Worm (Caenorhabditis elegans): ENCODE results near the gene trcs-2.

The trcs-2 gene

DNA sequence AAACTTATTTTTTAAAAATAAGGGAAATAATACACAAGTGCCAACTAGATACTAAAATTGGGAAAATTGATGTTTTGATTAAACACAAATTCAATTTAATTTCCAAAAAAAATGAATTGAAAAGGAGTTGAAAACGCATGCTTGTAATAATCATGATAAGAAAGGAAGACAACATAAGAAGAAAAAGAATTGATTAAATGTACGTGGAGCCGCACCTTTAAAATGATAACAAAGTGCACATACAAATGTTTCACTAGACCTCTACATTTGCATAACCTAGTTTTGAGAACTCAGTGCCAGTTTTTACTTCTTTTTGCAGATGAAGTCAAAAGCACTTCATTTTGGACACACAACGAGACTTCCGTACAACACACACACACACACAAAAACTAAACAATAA, 39.5 kb downstream of the trcs-2 start:
- no peak for TF ChIP-seq ceh-83 (GFP tag; optimal IDR thresholded peaks at IDR 0.05)
- no peak for TF ChIP-seq unc-120 (tag; optimal IDR thresholded peaks at IDR 0.05; ENCODE audit: poor library complexity, severe bottlenecking)
- no peak for TF ChIP-seq sptf-1 (tag; optimal IDR thresholded peaks at IDR 0.05)
- TF ChIP-seq sem-2 (GFP tag; optimal IDR thresholded peaks at IDR 0.05) = no peak
- no peak for TF ChIP-seq ces-1 (GFP tag; optimal IDR thresholded peaks at IDR 0.05)
- no peak for TF ChIP-seq ceh-43 (GFP tag; optimal IDR thresholded peaks at IDR 0.05)
- no peak for TF ChIP-seq tbx-8 (GFP tag; optimal IDR thresholded peaks at IDR 0.05)
- TF ChIP-seq drap-1 (GFP tag; optimal IDR thresholded peaks at IDR 0.05) = no peak
- TF ChIP-seq zip-8 (tag; optimal IDR thresholded peaks at IDR 0.05) = no peak
- TF ChIP-seq mab-5 (tag; optimal IDR thresholded peaks at IDR 0.05) = no peak
- no peak for TF ChIP-seq ceh-39 (tag; optimal IDR thresholded peaks at IDR 0.05)
- TF ChIP-seq nhr-28 (tag; optimal IDR thresholded peaks at IDR 0.05) = no peak
- no peak for TF ChIP-seq elt-3 (tag; optimal IDR thresholded peaks at IDR 0.05)
- no peak for TF ChIP-seq cnd-1 (tag; optimal IDR thresholded peaks at IDR 0.05)
- TF ChIP-seq unc-39 (tag; optimal IDR thresholded peaks at IDR 0.05) = no peak
- TF ChIP-seq ztf-11 (tag; optimal IDR thresholded peaks at IDR 0.05) = no peak
- no peak for TF ChIP-seq mep-1 (tag; optimal IDR thresholded peaks at IDR 0.05)
- TF ChIP-seq lin-13 (tag; optimal IDR thresholded peaks at IDR 0.05) = no peak
- no peak for TF ChIP-seq nhr-12 (tag; optimal IDR thresholded peaks at IDR 0.05)

DNA sequence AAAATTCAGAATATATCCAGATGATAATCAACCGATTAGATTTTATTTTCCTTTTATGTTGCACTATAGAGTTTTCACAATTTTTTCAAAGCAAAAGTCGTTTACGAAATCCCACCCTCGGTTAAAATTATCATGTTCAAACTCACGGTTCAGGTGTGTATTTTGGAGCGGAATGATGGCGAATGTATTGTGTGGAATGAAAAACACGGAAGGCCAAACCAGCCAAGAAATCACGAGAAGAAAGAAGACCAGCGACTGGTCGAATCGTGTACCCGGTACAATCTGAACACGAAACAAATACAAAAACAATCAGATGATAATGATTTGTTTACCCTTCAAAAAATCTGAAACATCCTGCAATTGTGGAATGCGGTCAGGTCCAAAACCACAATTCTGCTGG, 41.1 kb downstream of the trcs-2 start:
- TF ChIP-seq ceh-83 (GFP tag; optimal IDR thresholded peaks at IDR 0.05) (no peak), snpc-4 (tag; optimal IDR thresholded peaks at IDR 0.05) (no peak), nhr-76 (tag; optimal IDR thresholded peaks at IDR 0.05) (no peak), flh-1 (GFP tag; optimal IDR thresholded peaks at IDR 0.05) (no peak), pha-4 (tag; optimal IDR thresholded peaks at IDR 0.05) (no peak), tbx-8 (GFP tag; optimal IDR thresholded peaks at IDR 0.05) (no peak), nhr-28 (tag; optimal IDR thresholded peaks at IDR 0.05) (no peak)

DNA sequence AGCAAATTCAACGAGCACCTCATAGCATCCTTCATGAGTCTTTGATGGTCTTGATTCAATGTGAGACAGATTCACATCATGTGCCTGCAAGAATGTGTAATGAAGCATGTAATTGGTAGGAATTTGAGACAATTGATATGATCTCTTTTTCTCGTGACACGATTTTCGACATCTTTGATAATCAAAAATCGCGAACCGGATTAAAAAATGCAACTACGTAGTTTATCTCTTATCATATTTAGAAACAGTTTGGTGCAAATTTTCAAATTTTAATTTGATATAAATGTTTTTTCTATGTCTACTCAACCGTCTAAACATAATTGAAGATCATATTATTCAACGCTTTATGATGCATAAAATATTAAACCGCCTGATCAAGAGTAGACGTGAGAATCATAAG, 42.1 kb downstream of the trcs-2 start:
- no peak for TF ChIP-seq mep-1 (tag; optimal IDR thresholded peaks at IDR 0.05)
- TF ChIP-seq nhr-28 (tag; optimal IDR thresholded peaks at IDR 0.05) = no peak
- no peak for TF ChIP-seq drap-1 (GFP tag; optimal IDR thresholded peaks at IDR 0.05)

DNA sequence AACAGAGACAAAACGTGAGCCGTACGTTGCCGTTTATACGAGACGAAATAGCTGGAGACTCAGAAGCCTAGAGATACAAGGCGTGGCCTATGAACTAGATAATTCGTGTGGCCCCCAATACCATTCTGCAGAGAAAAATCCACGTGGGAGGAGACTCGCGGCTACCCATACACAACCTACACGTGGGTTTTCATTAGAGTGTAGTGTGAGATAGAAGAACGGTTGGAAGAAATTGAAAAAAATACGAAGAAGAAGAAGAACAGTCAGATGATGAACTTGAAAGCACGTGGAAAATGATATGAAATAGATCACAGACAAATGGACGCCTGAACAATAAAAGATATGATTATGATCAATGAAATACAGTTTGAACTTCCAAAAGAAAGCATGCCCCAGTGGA, 42.9 kb downstream of the trcs-2 start:
- TF ChIP-seq mls-2 (tag; optimal IDR thresholded peaks at IDR 0.05) (no peak), cnd-1 (tag; optimal IDR thresholded peaks at IDR 0.05) (no peak), mab-5 (tag; optimal IDR thresholded peaks at IDR 0.05) (no peak), ceh-83 (GFP tag; optimal IDR thresholded peaks at IDR 0.05) (no peak), nhr-76 (tag; optimal IDR thresholded peaks at IDR 0.05) (no peak), lsy-2 (tag; optimal IDR thresholded peaks at IDR 0.05) (no peak), ces-1 (GFP tag; optimal IDR thresholded peaks at IDR 0.05) (no peak), elt-1 (tag; optimal IDR thresholded peaks at IDR 0.05; ENCODE audit: borderline replicate concordance, insufficient read depth) (no peak), sptf-1 (tag; optimal IDR thresholded peaks at IDR 0.05) (no peak), unc-62 (GFP tag; optimal IDR thresholded peaks at IDR 0.05) (no peak), nhr-237 (tag; optimal IDR thresholded peaks at IDR 0.05) (no peak), unc-39 (tag; optimal IDR thresholded peaks at IDR 0.05) (no peak), ceh-39 (tag; optimal IDR thresholded peaks at IDR 0.05) (no peak), nhr-2 (tag; optimal IDR thresholded peaks at IDR 0.05) (no peak), pha-4 (tag; optimal IDR thresholded peaks at IDR 0.05) (no peak), ceh-43 (GFP tag; optimal IDR thresholded peaks at IDR 0.05) (no peak), tbx-8 (GFP tag; optimal IDR thresholded peaks at IDR 0.05) (no peak), mep-1 (tag; optimal IDR thresholded peaks at IDR 0.05) (no peak), elt-3 (tag; optimal IDR thresholded peaks at IDR 0.05) (no peak), M03D4.4 (tag; optimal IDR thresholded peaks at IDR 0.05) (no peak)

DNA sequence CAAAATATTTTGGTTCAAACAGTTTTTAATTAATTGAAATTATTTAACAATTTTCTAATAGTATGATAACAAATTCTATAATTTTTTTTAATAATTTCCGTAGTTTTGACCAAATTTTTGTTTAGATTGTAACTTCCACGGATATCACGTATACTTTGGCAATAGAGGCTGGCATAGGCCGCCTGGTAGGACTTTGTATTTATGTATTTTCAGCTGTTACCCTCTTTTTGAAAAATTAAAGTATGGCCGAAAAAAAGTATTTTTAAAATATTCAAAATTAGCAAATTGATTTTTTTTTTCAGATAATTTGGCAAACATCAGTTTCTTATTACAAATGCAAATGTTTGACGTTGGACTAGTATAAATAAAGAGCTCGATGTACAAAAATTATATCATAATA, 44.2 kb downstream of the trcs-2 start, which contains the start of the genes nsph-1.1 and K08F8.15:
TSS of gene nsph-1.1 (plus strand) at position 301 of the 400 bp plus-strand sequence.
TSS of gene K08F8.15 (plus strand) at position 335 of the 400 bp plus-strand sequence.
- no peak for TF ChIP-seq ces-1 (GFP tag; optimal IDR thresholded peaks at IDR 0.05)
- TF ChIP-seq flh-1 (GFP tag; optimal IDR thresholded peaks at IDR 0.05) = no peak
- TF ChIP-seq bed-3 (GFP tag; optimal IDR thresholded peaks at IDR 0.05) = no peak
- no peak for TF ChIP-seq sem-2 (GFP tag; optimal IDR thresholded peaks at IDR 0.05)
- no peak for TF ChIP-seq mep-1 (tag; optimal IDR thresholded peaks at IDR 0.05)
- no peak for TF ChIP-seq ham-2 (GFP tag; optimal IDR thresholded peaks at IDR 0.05)
- no peak for TF ChIP-seq ztf-11 (tag; optimal IDR thresholded peaks at IDR 0.05)
- no peak for TF ChIP-seq elt-3 (tag; optimal IDR thresholded peaks at IDR 0.05)
- TF ChIP-seq drap-1 (GFP tag; optimal IDR thresholded peaks at IDR 0.05) = no peak
- TF ChIP-seq nhr-2 (tag; optimal IDR thresholded peaks at IDR 0.05) = no peak
- TF ChIP-seq mab-5 (tag; optimal IDR thresholded peaks at IDR 0.05) = no peak
- TF ChIP-seq sptf-1 (tag; optimal IDR thresholded peaks at IDR 0.05) = no peak
- TF ChIP-seq nhr-28 (tag; optimal IDR thresholded peaks at IDR 0.05) = no peak
- TF ChIP-seq nhr-237 (tag; optimal IDR thresholded peaks at IDR 0.05) = no peak
- TF ChIP-seq unc-62 (GFP tag; optimal IDR thresholded peaks at IDR 0.05) = no peak
- no peak for TF ChIP-seq ceh-39 (tag; optimal IDR thresholded peaks at IDR 0.05)
- no peak for TF ChIP-seq unc-39 (tag; optimal IDR thresholded peaks at IDR 0.05)
